Worm (Caenorhabditis elegans): Measurements from ENCODE around the gene srt-59.
A peak's percentile ranks its signal among the peaks of the same experiment; 100 is the strongest.

The srt-59 gene

DNA sequence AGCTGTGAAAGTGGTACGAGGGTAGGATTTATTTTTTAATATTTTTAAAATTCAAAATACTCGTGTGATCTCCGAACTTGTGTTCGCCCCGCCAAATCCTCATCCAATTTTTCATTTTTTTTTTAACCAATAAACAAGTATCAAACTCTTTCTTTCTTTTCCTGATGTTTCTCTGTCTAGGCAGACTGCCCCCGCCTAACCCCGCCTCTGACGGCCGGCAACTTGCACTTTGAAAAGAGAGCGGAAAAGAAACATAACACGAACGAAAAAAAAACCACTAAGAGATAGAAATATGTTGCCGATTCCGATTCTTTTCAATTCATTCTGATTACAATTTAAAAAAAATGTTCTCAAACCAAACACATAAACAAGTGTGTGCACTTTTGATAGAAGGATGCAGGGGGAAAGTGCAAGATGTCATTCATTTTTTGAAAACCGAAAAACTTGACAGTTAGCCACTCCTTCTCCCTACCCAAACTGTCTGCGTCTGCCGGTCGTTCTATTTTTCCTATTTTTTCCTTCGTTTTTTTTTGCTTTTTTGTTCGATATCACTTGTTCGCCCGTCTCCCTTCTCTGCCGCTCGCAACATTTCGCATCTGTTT, 24.6 kb upstream of the srt-59 start (continued):
- TF ChIP-seq ceh-79 (tag; optimal IDR thresholded peaks at IDR 0.05), result no peak
- no peak for TF ChIP-seq Y95B8A.8 (GFP tag; IDR thresholded peaks at IDR 0.05)
- TF ChIP-seq bed-1 (GFP tag; IDR thresholded peaks at IDR 0.05), result no peak
- TF ChIP-seq Y53F4B.3 (GFP tag; IDR thresholded peaks at IDR 0.05), result no peak
- TF ChIP-seq bed-2 (GFP tag; IDR thresholded peaks at IDR 0.05), result no peak
- no peak for TF ChIP-seq cebp-1 (GFP tag; IDR thresholded peaks at IDR 0.05)
- TF ChIP-seq cebp-1 (tag; optimal IDR thresholded peaks at IDR 0.05), result peak; percentile 27
- no peak for TF ChIP-seq B0035.1 (tag; optimal IDR thresholded peaks at IDR 0.05)
- no peak for TF ChIP-seq ama-1 (optimal IDR thresholded peaks at IDR 0.05)
- no peak for TF ChIP-seq ama-1 (GFP tag; optimal IDR thresholded peaks at IDR 0.05)
- TF ChIP-seq let-526 (GFP tag; IDR thresholded peaks at IDR 0.05), result no peak
- no peak for TF ChIP-seq snpc-1.1 (tag; optimal IDR thresholded peaks at IDR 0.05; ENCODE audit: insufficient read depth)
- TF ChIP-seq akir-1 (GFP tag; optimal IDR thresholded peaks at IDR 0.05), result no peak
- no peak for TF ChIP-seq snpc-1.3 (tag; optimal IDR thresholded peaks at IDR 0.05; ENCODE audit: insufficient read depth)
- no peak for TF ChIP-seq F52B5.7 (tag; optimal IDR thresholded peaks at IDR 0.05)
- TF ChIP-seq hlh-26 (GFP tag; conservative IDR thresholded peaks at IDR 0.05), result no peak
- TF ChIP-seq dox-1 (GFP tag; IDR thresholded peaks at IDR 0.05), result peak; percentile 40; the same call in 1 of the 2 replicates
- TF ChIP-seq F55B11.4 (tag; optimal IDR thresholded peaks at IDR 0.05; ENCODE audit: borderline replicate concordance, insufficient read depth), result no peak
- TF ChIP-seq F37B4.10 (GFP tag; IDR thresholded peaks at IDR 0.05), result no peak
- TF ChIP-seq ztf-6 (GFP tag; IDR thresholded peaks at IDR 0.05), result no peak
- no peak for TF ChIP-seq mxl-1 (tag; optimal IDR thresholded peaks at IDR 0.05)
- no peak for TF ChIP-seq F57C9.4 (tag; optimal IDR thresholded peaks at IDR 0.05)
- TF ChIP-seq T07F8.4 (tag; optimal IDR thresholded peaks at IDR 0.05), result no peak
- no peak for TF ChIP-seq F57A8.1 (GFP tag; optimal IDR thresholded peaks at IDR 0.05)
- TF ChIP-seq nhr-80 (tag; optimal IDR thresholded peaks at IDR 0.05), result peak; percentile 86
- no peak for TF ChIP-seq gei-17 (GFP tag; optimal IDR thresholded peaks at IDR 0.05)
- TF ChIP-seq xnd-1 (tag; optimal IDR thresholded peaks at IDR 0.05), result no peak
- no peak for TF ChIP-seq ccch-3 (GFP tag; optimal IDR thresholded peaks at IDR 0.05)
- no peak for TF ChIP-seq pha-4 (tag; optimal IDR thresholded peaks at IDR 0.05)

DNA sequence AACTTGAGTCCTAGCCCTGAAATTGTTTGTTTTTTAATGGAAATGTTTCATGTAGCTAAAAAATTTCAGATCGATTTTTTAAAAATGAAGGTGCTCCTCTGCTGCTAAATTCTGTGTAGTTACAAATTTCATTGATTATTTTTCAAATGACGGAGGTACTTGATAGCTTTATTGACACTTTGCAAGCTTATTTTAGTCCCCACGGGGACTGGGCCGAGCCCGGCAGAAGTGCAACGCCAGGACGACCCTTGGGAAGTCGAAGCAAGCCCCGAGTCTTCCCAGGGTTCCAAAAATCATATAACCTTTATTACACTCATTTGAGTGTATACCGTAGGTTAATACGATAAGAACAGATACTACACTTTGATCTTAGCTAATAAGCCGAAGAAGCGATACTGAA, 22.4 kb upstream of the srt-59 start:
- TF ChIP-seq aptf-2 (GFP tag; conservative IDR thresholded peaks at IDR 0.05) (peak; percentile 56; the same call in 1 of the 2 replicates), aptf-3 (GFP tag; IDR thresholded peaks at IDR 0.05) (0 out of 2 replicates have a peak, but pooled peaks have one; percentile 23), D2030.7 (GFP tag; IDR thresholded peaks at IDR 0.05) (peak; percentile 37; the same call in 1 of the 2 replicates), ztf-18 (tag; optimal IDR thresholded peaks at IDR 0.05) (no peak), die-1 (tag; optimal IDR thresholded peaks at IDR 0.05) (no peak), attf-6 (GFP tag; IDR thresholded peaks at IDR 0.05) (peak; percentile 81)

DNA sequence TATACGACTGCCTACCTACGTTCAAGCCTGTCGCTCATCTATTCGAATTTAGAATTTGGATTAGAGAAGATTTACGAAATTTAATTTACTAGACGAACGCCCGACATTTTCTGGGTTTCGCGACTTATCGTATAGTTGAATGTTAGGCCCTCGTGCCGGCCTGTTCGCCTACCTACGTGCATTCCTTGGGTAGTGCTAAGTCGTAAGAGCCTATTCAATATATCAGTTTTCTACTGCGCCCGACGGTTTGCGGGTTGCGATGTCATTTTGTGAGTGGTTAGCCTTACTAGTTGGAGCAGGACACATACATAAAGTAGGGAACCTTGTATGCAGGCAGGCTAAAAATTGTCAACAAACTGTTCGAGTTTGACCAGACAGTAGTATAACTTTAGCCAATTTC, 21.5 kb upstream of the srt-59 start:
- TF ChIP-seq ceh-27 (GFP tag; optimal IDR thresholded peaks at IDR 0.05) (no peak), snpc-1.1 (tag; optimal IDR thresholded peaks at IDR 0.05; ENCODE audit: insufficient read depth) (no peak), bed-1 (GFP tag; IDR thresholded peaks at IDR 0.05) (no peak), him-1 (tag; optimal IDR thresholded peaks at IDR 0.05) (no peak), hmg-1.2 (GFP tag; IDR thresholded peaks at IDR 0.05) (no peak), ceh-40 (GFP tag; IDR thresholded peaks at IDR 0.05) (no peak), egl-18 (GFP tag; IDR thresholded peaks at IDR 0.05) (no peak), efl-1 (GFP tag; optimal IDR thresholded peaks at IDR 0.05) (no peak), nhr-120 (GFP tag; IDR thresholded peaks at IDR 0.05) (no peak), snpc-3.4 (tag; optimal IDR thresholded peaks at IDR 0.05) (no peak), die-1 (tag; optimal IDR thresholded peaks at IDR 0.05) (no peak), aptf-3 (GFP tag; IDR thresholded peaks at IDR 0.05) (no peak), madf-8 (GFP tag; conservative IDR thresholded peaks at IDR 0.05) (no peak)
